Fruit fly (Drosophila melanogaster) ovary, adult (tissue): ENCODE data around the gene RpL23A.

Experiments
- CG17801 ChIP-seq: fragments of 200-800 bp; optimal IDR thresholded peaks from 2 replicates; lab custom pipeline; 2019; ENCODE audit warnings: missing biosample characterization, mild to moderate bottlenecking, missing genetic modification characterization, moderate library complexity; ENCODE audit not compliant: partially characterized antibody

The RpL23A gene

DNA sequence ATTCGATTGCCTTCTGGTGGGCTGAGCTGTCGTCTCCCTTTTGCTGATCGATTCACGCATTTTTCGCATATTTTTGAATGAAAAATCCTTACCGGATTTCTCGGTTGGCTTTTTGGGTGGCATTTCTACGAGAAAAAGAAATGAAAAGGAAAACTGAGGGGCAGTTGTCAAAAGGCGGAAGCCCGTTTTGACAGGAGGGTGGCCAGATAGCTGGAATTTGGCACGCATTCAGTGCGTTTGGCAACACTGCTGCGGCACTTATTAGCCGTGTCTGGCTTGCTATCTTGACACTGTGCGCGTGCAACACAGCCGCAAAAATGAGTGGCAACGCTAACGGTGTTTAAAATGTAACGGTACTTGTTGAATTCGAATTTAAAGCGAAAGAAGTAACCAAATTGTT is at the start of gene RpL23A:
Gene RpL23A (minus strand): TSS at position 151 of the 400 bp plus-strand sequence.
- peak; percentile 87 for TF ChIP-seq CG17801 (GFP tag; lab: Kevin White, UChicago)

DNA sequence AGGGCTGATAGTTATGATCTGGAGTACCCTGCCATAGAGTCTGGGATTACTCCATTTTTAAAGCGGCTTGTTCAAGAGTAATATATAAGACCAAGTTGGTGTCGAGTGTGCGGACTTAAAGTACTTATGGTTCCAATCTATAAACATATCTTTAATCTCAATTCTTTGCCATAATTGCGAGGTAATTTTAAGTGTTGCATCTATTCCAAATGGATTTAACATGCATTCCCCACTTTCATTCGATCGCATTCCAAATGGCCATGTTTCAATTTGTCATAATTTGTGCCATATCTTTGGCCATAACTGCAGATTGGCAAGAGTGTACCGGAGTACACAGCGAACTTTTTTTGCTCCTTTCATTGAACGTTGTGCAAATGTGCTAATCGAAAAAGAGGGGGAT is 42.8 kb upstream of the RpL23A start:
- no peak for TF ChIP-seq CG17801 (GFP tag; lab: Kevin White, UChicago)

DNA sequence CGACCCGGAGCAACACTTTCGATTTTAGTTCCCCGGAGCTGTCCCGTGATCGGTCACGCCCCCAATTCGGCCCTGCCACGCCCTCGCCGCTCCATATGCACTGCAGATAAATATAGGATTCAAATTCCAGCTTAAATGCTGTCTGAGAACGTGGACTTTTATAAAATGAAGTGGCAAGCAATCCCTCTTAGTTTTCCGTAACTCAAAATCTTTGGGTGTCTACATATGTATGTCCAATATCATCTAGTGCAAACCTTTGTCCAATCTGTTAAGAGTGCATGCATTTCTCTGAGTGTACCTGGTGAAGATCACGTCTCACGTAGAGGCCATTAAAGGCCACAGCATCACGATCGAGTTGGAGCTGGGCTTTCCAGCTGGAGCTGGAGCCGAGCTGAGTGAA is 42.1 kb upstream of the RpL23A start:
- no peak for TF ChIP-seq CG17801 (GFP tag; lab: Kevin White, UChicago)

DNA sequence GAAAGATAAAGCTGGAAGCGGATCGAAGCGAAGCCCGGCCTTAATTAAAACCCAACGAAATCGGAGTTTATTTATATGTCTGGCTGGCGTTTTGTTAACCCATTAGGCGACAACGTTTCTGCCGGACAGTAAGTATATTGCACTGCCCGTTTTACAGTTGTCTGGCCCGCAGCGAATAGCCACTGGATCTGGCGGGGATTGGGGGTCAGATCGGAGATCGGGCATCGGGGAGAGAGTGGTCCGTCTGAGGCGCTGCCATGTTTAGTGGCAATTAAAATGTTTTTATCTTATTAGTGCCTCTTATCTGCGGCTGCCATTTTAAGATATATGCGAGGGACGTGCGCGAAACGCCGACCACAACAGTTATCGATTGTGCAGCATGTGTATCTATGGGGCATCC is 40.7 kb upstream of the RpL23A start:
- TF ChIP-seq CG17801 (GFP tag; lab: Kevin White, UChicago), result no peak

DNA sequence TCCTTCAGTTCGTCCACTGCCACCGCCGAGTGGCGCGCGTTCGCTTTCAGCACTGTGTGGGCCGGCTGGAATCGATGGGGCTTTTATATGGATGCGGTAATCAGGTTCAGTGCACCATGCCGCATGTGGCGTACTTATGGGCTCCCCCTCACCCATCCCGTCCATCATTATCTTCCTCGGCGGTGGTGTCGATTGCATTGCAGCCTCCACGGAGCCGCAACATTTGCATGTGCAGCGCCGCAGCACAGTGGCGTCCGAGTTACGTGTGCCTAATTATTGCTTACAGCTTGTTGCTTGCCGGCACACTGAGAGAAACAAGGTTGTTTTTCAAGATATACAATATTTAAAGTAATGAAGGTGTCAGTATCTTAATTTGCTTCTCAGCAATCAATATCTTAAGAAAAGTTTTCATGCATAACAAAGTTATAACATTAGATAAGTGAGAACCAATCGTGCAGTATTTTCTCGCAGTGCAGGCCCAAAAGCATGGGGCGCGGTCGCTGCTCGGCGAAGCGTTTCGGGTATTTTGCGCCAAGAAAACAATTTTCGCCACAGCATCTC is 34.0 kb upstream of the RpL23A start, which contains the start of gene CG13931:
Gene CG13931 (minus strand): TSS at position 41 of the 561 bp plus-strand sequence.
- no peak for TF ChIP-seq CG17801 (GFP tag; lab: Kevin White, UChicago)

DNA sequence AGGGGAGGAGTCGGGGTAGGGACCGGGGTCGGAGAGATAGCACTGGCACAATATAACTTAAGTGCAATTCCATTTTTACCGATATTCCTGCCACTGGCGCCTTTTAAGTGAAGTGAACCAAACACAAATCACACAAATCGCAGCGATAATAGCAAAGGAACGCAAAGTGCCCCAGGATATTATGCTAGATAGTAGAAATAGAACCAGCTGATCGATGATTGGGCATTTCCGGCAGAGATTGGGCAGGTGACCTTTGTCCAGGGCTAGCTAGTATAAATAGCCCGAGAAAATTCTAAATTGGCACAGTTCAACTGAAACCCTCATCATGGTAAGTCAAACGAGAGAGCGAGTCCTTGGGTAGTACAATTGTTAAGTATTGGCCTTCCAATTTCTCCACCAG is 25.9 kb upstream of the RpL23A start, which contains the start of gene CG12011:
Gene CG12011 (plus strand): TSS at position 301 of the 400 bp plus-strand sequence.
- TF ChIP-seq CG17801 (GFP tag; lab: Kevin White, UChicago), result no peak

DNA sequence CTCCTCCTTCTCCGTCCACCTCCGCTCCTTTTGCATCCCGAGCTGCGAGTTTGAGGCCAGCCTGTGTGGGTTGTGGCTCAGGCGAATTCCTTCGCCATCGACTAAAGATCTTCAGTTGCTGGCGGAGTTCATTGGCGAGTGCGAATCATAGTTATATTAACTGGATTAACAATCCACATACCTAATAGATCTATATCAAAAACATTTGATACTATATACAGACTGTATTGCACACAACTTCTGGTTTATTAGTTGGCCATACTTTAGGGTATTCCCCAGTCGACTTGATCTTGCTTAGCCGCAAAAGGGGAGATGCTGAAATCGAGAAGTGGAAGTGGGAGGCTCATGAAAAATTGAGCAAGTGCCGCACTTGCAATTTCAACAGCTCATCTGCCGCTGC is 24.4 kb upstream of the RpL23A start:
- no peak for TF ChIP-seq CG17801 (GFP tag; lab: Kevin White, UChicago)

DNA sequence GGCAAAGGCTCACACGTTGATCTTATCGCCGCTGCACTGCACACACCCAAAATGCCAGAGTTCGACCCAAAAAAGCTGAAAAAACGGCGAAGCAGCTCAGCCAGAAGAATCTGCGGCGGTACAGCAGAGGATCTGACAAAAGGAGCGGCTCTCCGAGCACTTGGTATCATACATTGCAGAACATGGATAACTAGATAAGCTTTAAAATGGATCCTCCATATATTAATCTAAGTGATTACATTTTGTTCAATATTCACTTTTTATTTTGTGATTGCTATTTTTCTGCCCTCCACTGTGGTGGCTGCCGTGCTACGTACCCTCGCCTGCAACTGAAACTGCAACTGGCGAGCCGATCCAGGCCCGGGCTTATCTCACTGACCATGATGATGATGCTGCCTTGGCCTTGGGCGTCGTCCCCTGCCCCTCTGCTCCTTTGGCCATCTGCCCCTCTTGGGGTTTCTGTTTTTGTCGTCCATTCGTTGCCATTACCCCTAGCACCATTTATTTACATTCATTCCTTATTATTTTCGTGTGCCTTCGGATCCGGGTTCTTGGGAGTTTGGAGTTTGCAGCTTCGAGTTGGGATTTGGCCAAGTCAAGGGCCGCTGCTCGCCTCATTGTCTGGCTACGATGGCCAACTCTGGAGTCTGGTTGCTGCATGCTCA is 23.8 kb upstream of the RpL23A start:
- TF ChIP-seq CG17801 (GFP tag; lab: Kevin White, UChicago), result no peak

DNA sequence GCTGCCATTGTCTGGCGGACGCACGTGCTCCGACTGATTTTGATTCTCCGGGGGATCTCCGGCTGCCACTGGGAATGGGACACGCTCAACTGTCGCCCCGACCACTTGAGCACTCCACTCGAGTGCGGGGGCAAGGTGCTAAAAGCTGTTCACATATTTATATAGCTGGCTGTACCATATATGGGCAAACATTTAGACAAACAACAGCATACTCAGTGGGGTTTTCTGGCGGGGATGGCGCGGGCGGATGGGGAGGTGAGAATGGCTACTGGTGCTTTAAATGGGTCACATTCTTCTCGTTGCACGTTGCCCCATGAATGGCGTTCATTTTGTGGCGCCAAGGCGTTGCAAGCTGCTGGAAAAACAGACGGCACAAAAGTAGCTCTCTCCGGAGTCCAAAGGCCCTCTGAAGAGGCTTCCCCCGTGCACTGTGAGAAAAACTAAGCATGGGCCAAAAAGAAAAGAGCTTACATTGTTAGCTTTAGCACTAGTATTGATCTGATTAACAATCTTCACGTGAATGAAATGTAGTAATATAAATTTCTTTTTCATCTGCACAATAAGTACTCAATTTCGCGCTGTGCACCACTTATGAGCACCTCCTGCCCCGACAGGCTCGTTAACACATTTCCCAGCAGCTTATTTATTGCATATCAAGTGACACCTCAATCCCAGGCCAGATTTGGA is 22.4 kb upstream of the RpL23A start:
- TF ChIP-seq CG17801 (GFP tag; lab: Kevin White, UChicago), result no peak

DNA sequence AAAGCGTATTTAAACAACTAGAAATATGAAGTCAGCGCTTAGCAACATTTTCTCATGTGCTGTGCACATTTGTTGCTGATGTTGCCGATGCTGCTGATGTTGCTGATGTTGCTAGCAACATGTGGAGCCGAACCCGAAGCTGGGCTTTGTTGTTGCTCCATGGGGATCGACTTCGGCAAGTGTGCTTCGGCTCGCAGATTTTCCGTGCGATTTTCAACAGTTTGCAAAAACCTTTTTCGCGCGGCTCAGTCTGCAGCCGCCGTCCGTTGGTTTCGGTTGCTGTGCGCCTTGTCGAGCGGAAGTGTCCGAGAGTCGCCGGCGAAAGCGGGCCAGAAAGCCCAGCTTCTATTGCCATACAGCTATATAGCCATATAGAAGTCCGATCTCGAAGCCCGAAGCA is 20.1 kb upstream of the RpL23A start:
- no peak for TF ChIP-seq CG17801 (GFP tag; lab: Kevin White, UChicago)

DNA sequence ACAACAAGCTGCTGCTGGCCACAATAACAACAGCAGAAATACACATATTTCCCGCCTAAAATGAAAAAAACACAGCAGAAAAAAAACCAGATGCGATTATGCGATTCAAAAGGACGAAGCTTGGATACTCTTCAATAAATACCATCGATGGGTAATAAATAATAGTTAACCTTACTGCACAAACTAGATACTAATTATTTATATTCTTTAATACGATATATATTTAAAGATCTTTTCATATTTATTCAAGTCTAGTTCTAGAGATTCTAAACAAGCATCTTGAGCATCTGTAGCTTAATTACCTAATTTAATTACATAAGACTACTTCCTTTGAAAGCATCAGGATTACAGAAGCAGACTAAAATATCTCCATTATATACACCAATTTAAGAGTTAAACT is 19.7 kb upstream of the RpL23A start:
- TF ChIP-seq CG17801 (GFP tag; lab: Kevin White, UChicago), result no peak

DNA sequence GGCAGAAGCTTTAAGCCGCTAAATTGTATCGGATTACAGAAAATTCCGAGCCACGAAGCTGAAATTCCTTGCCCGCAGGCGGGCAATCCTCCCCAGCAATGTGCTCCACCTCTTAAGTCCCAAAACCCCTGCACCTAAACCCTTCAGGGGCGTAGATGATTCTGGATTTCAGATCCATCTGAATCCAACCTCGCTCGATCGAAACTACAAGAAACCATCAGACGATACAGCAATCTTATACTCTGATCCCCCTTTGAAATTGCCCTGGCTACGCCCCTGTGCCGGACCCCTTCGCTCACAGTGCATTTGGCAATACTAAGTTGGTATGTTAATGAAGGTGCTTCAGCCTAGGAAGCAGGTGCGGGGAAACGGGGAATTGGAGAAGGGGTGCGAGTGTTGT is 14.6 kb upstream of the RpL23A start:
- TF ChIP-seq CG17801 (GFP tag; lab: Kevin White, UChicago), result no peak

DNA sequence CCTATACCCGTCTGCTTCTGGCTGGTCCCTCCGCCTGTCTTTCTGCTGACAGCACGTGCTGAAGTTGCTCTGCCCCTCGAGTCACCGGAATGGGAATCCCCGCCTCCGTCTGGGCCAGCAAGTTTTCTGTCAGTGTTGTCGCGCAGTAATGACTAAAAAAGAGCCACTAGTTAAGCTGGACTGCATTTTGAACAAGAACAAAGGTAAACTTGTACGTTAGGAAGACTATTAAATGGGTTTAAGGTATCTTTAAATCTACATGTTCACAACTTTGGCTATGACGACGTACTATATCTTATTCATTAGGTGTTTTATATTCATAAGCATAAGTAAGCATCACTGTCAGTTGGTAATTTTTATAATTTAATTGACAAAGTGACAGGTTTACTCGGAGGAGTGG is 10.9 kb upstream of the RpL23A start:
- TF ChIP-seq CG17801 (GFP tag; lab: Kevin White, UChicago), result no peak

DNA sequence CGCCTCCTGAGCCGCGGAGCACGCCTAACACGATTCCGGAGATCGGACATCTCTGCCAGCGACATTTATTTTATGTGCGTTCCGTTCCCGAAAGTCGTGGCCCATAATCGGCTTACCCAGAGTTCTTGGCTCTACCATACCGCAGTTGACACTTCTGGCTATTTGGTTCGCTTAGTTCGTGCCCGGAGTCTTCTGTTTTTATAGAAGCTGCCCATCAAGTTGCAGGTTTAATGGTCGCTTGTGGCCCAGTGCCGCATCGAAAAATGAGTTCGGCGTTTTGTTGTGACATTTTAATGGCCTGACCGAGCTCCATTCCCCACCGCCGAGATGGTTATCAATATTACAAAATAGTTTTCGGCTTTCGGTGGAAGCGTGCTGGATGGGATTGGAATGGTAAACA is 7.8 kb upstream of the RpL23A start:
- TF ChIP-seq CG17801 (GFP tag; lab: Kevin White, UChicago), result no peak

DNA sequence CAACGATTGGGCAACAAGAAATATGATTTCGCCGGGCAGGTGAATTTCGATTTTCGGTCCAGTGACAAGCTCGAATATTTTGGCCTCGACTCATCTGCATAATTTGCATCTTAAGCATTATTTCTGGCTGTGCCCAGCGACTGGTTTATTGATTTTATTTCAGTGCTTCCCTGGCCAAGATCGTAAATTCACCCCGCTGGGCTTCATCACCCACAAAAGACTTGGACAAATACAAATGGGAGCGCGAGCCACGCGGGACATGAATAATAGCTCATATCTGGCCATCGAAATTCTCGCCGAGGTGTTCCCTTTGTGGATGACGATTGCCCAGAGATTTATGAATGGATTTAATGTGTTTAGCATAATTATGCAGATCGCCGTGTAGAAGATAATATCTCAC is 6.8 kb upstream of the RpL23A start:
- no peak for TF ChIP-seq CG17801 (GFP tag; lab: Kevin White, UChicago)

DNA sequence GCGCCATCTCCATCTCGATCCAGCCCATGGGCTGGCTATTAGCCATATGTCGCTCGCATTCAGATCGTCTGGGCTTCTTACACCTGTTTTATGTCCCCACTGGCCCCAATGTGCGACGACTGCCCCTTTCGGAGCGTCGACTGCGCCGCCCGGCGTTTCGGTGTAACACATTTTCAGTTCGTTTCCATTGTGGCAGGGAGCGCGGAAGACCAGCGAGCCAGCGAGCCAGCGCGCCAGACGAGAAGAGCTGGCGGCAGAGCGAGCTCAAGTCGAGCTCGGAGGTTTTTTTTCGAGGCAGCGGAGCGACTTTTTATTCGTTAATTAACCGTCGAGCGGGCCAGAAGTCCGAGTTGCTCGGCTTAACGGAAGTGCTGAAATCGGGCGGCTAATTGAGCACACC is 5.9 kb upstream of the RpL23A start, which contains the start of gene CG7991:
Gene CG7991 (plus strand): TSS at position 329 of the 400 bp plus-strand sequence.
- TF ChIP-seq CG17801 (GFP tag; lab: Kevin White, UChicago), result no peak
